Worm (Caenorhabditis elegans): Measurements from ENCODE around the gene arc-1.

DNA sequence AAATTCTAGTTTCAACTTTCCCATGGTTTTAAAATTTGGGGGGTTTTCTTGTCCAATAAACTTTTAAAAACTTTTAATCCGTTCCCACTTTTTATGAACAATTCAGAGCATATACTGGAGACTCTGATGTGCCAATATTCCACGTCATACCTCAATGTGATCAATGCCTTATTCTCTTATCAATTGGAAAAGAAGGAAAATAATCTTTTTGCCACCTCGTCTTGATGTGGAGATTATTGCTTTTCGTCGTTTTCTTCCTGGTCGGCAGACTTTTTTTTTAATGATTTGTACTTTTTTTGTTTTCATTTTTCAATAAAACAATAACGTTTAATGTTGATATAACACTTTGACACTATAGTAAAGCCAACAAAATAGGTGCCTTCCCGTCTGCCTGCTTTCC, 2.7 kb downstream of the arc-1 start:
- TF ChIP-seq tbx-37 (GFP tag; conservative IDR thresholded peaks at IDR 0.05) (no peak), hmbx-1 (tag; optimal IDR thresholded peaks at IDR 0.05) (no peak), sea-1 (GFP tag; conservative IDR thresholded peaks at IDR 0.05) (no peak), ama-1 (optimal IDR thresholded peaks at IDR 0.05) (no peak), tbx-11 (GFP tag; IDR thresholded peaks at IDR 0.05) (no peak), flt-1 (GFP tag; IDR thresholded peaks at IDR 0.05) (no peak), pes-1 (GFP tag; IDR thresholded peaks at IDR 0.05) (no peak), tra-4 (tag; optimal IDR thresholded peaks at IDR 0.05) (no peak), ceh-13 (GFP tag; optimal IDR thresholded peaks at IDR 0.05) (no peak), hnd-1 (tag; optimal IDR thresholded peaks at IDR 0.05) (no peak), aly-1 (tag; optimal IDR thresholded peaks at IDR 0.05) (no peak), hmg-4 (GFP tag; optimal IDR thresholded peaks at IDR 0.05) (no peak), ets-7 (tag; optimal IDR thresholded peaks at IDR 0.05) (no peak)
